Fruit fly (Drosophila melanogaster): Measurements from ENCODE around the gene CG5623.

Gene CG5623

DNA sequence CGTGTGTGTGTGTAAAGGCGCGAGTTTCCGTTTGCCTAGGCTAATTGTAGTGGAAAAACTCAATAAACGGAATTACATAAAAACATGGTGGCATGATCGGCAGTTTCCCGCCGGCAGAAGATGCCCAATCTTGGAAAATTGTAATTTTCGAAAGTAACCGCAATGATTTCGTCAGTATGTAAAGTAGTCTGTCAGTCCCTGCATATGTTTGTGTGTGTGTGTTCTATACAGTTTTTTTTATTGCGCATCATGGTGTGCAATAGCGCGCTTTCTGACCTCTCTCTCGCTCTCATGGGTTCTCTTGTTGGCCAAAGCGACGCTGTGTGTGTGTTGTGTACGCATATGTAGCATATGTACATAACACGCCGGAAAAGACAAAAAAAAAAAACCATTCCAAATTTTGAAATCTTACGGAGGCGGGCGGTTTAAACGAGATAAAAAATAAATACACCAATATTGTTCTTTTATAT is 27.1 kb upstream of the CG5623 start (continued):
- peak in 1 of 2 experiments; percentile 16 for TF ChIP-seq dpn (GFP tag; optimal IDR thresholded peaks at IDR 0.05)
- TF ChIP-seq CG13424 (tag; optimal IDR thresholded peaks at IDR 0.05), result peak; percentile 14
- peak; percentile 76 for TF ChIP-seq cad (GFP tag; optimal IDR thresholded peaks at IDR 0.05)
- TF ChIP-seq CG9876 (GFP tag; optimal IDR thresholded peaks at IDR 0.05), result no peak
- TF ChIP-seq Aef1 (GFP tag; IDR thresholded peaks at IDR 0.05), result peak; percentile 45; the same call in 1 of the 3 replicates
- no peak for TF ChIP-seq CG11085 (GFP tag; IDR thresholded peaks at IDR 0.05)
- TF ChIP-seq CTCF (GFP tag; optimal IDR thresholded peaks at IDR 0.05), result no peak

DNA sequence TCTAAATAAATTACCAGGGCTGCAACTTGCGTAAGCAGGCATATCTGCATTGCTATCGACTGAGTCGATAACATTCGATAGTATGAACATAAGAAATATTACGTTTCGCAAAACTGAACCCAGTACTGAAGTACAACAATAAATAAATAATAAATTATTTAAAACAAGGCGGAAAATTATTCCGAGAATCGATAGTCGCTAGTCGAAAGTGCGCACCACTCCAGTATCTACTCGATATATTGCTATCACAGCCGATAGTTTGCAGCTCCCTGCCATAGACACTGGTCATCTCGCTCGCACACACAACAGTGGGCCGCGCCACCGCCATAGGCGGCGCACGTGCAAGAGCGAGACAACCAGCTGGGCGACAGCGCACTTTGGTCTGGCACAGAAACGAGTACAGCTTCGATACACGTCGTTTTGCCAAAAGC is 26.1 kb upstream of the CG5623 start, which contains the start of gene nsl1:
nsl1 (plus strand) TSS at position 411 of the 431 bp plus-strand sequence.
- TF ChIP-seq C15 (GFP tag; IDR thresholded peaks at IDR 0.05) (0 out of 3 replicates have a peak, but pooled peaks have one; percentile 7), aop (GFP tag; IDR thresholded peaks at IDR 0.05) (peak; percentile 19; the same call in 1 of the 2 replicates), CG6813 (GFP tag; optimal IDR thresholded peaks at IDR 0.05) (peak; percentile 4), Abd-B (GFP tag; optimal IDR thresholded peaks at IDR 0.05) (peak; percentile 1), tgo (GFP tag; IDR thresholded peaks at IDR 0.05) (no peak), Fer3 (tag; optimal IDR thresholded peaks at IDR 0.05) (no peak), Hey (tag; optimal IDR thresholded peaks at IDR 0.05) (no peak), dmrt99B (tag; optimal IDR thresholded peaks at IDR 0.05) (no peak), NFAT (GFP tag; IDR thresholded peaks at IDR 0.05) (no peak), dysf (GFP tag; IDR thresholded peaks at IDR 0.05) (0 out of 3 replicates have a peak, but pooled peaks have one; percentile 8), CG11247 (GFP tag; IDR thresholded peaks at IDR 0.05) (no peak), CG9817 (tag; optimal IDR thresholded peaks at IDR 0.05) (peak; percentile 13), CG3847 (GFP tag; IDR thresholded peaks at IDR 0.05) (peak; percentile 62), gem (tag; optimal IDR thresholded peaks at IDR 0.05) (peak; percentile 33), CG7556 (GFP tag; optimal IDR thresholded peaks at IDR 0.05) (no peak), Drgx (GFP tag; IDR thresholded peaks at IDR 0.05) (no peak), sob (GFP tag; IDR thresholded peaks at IDR 0.05) (peak; percentile 48), caup (GFP tag; optimal IDR thresholded peaks at IDR 0.05; ENCODE audit: severe bottlenecking) (peak; percentile 63), CG10462 (GFP tag; optimal IDR thresholded peaks at IDR 0.05) (peak; percentile 54), cas (GFP tag; IDR thresholded peaks at IDR 0.05) (no peak), grn (GFP tag; optimal IDR thresholded peaks at IDR 0.05) (no peak), slp2 (GFP tag; optimal IDR thresholded peaks at IDR 0.05) (no peak), gsb-n (tag; optimal IDR thresholded peaks at IDR 0.05) (no peak), CG10565 (GFP tag; optimal IDR thresholded peaks at IDR 0.05) (no peak), Mad (GFP tag; optimal IDR thresholded peaks at IDR 0.05) (no peak), CG7372 (GFP tag; IDR thresholded peaks at IDR 0.05) (no peak), Camta (GFP tag; optimal IDR thresholded peaks at IDR 0.05) (no peak), CG15514 (GFP tag; optimal IDR thresholded peaks at IDR 0.05) (peak; percentile 71), btn (GFP tag; optimal IDR thresholded peaks at IDR 0.05) (no peak), pb (GFP tag; optimal IDR thresholded peaks at IDR 0.05) (no peak), Pdp1 (GFP tag; optimal IDR thresholded peaks at IDR 0.05) (peak in 1 of 2 experiments; percentile 66), dm (GFP tag; optimal IDR thresholded peaks at IDR 0.05) (peak; percentile 54), oc (tag; optimal IDR thresholded peaks at IDR 0.05) (no peak), Hmx (GFP tag; optimal IDR thresholded peaks at IDR 0.05) (no peak), Nf-YC (tag; optimal IDR thresholded peaks at IDR 0.05) (peak; percentile 78), Hmr (GFP tag; optimal IDR thresholded peaks at IDR 0.05) (peak; percentile 50), eve (GFP tag; optimal IDR thresholded peaks at IDR 0.05) (no peak), CG3065 (GFP tag; optimal IDR thresholded peaks at IDR 0.05) (peak; percentile 16), ato (GFP tag; IDR thresholded peaks at IDR 0.05; ENCODE audit: partially characterized antibody) (peak; percentile 93), zen2 (GFP tag; IDR thresholded peaks at IDR 0.05; ENCODE audit: partially characterized antibody) (peak; percentile 90; the same call in 2 of the 3 replicates), CG5953 (GFP tag; IDR thresholded peaks at IDR 0.05) (no peak), CG12236 (GFP tag; optimal IDR thresholded peaks at IDR 0.05) (no peak), Sox100B (GFP tag; optimal IDR thresholded peaks at IDR 0.05) (no peak)

Measured in whole organism, embryonic.